Fruit fly (Drosophila melanogaster) whole organism, larva: ENCODE data around the gene Srp9.

ENCODE experiments used
- noc ChIP-seq: fragments of 200-800 bp; sonication (Bioruptor generic); optimal IDR thresholded peaks from 3 replicates; lab custom pipeline; 2019; ENCODE audit warnings: missing biosample characterization, mild to moderate bottlenecking, missing genetic modification characterization, moderate library complexity

Srp9 gene

DNA sequence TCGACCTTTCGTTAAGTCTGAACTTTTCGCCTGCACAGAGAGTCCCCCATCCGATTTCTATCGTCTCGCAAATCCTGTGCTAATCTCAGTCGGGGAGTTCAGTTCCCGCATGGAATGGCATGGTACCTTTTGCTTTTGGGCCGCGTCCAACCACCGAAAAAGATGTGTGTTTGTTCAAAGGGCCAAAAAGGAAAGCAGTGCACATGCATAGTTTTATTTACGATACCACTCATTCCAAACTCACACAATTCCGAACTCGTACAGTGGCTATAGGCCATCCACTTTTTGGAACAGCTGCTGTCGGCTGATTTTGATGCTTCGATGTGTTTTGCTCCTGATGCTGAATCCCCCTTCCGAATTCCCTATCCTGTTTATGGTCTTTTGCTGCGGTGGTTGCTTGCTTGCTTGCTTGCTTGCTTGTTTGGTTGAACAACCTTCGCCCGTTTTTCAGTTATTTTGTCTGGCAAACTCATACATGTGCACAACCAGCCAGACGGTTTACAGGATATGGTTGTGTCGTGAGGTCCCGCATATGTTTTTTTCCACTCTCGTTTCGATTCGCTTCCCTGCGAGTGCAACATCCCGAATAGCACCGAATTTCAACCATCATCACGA, 48.6 kb downstream of the Srp9 start:
- no peak for TF ChIP-seq noc (tag; lab: Kevin White, UChicago)
